Fruit fly (Drosophila melanogaster): ENCODE measurements around the gene CG42613.

CG42613 gene

dm6 chr3R:18980863-18981536, 52.0 kb downstream of the CG42613 start, which contains the start of the genes dnk and Smu1 (continued):
- peak; percentile 71 for TF ChIP-seq cg (GFP tag; optimal IDR thresholded peaks at IDR 0.05)
- TF ChIP-seq pzg (GFP tag; optimal IDR thresholded peaks at IDR 0.05) = peak; percentile 23
- TF ChIP-seq Deaf1 (tag; optimal IDR thresholded peaks at IDR 0.05) = no peak
- TF ChIP-seq tio (GFP tag; optimal IDR thresholded peaks at IDR 0.05) = no peak
- TF ChIP-seq CG13287 (GFP tag; IDR thresholded peaks at IDR 0.05; ENCODE audit: partially characterized antibody) = peak; percentile 56
- no peak for TF ChIP-seq oc (tag; optimal IDR thresholded peaks at IDR 0.05)
- no peak for TF ChIP-seq Taf1 (GFP tag; IDR thresholded peaks at IDR 0.05)
- TF ChIP-seq sqz (GFP tag; optimal IDR thresholded peaks at IDR 0.05) = peak; percentile 65
- no peak for TF ChIP-seq Mrtf (GFP tag; IDR thresholded peaks at IDR 0.05)
- TF ChIP-seq Opbp (GFP tag; IDR thresholded peaks at IDR 0.05; ENCODE audit: partially characterized antibody) = peak; percentile 18; the same call in 1 of the 3 replicates
- no peak for TF ChIP-seq CG14441 (GFP tag; IDR thresholded peaks at IDR 0.05)
- TF ChIP-seq CG11504 (tag; optimal IDR thresholded peaks at IDR 0.05) = no peak
- TF ChIP-seq Kr (GFP tag; optimal IDR thresholded peaks at IDR 0.05) = no peak
- no peak for TF ChIP-seq maf-S (GFP tag; optimal IDR thresholded peaks at IDR 0.05)
- no peak for TF ChIP-seq CG11398 (GFP tag; optimal IDR thresholded peaks at IDR 0.05)
- no peak for TF ChIP-seq so (GFP tag; IDR thresholded peaks at IDR 0.05)
- no peak for TF ChIP-seq tgo (GFP tag; IDR thresholded peaks at IDR 0.05)
- TF ChIP-seq YL-1 (GFP tag; optimal IDR thresholded peaks at IDR 0.05) = peak; percentile 25
- TF ChIP-seq Rfx (GFP tag; IDR thresholded peaks at IDR 0.05) = no peak
- no peak for TF ChIP-seq jumu (GFP tag; optimal IDR thresholded peaks at IDR 0.05)
- TF ChIP-seq HLH3B (GFP tag; IDR thresholded peaks at IDR 0.05) = no peak
- TF ChIP-seq CG6689 (GFP tag; IDR thresholded peaks at IDR 0.05) = no peak
- TF ChIP-seq HmgZ (tag; optimal IDR thresholded peaks at IDR 0.05) = no peak
- no peak for TF ChIP-seq CG17802 (tag; optimal IDR thresholded peaks at IDR 0.05)
- TF ChIP-seq slou (GFP tag; optimal IDR thresholded peaks at IDR 0.05) = no peak
- TF ChIP-seq CG12219 (GFP tag; optimal IDR thresholded peaks at IDR 0.05) = no peak
- TF ChIP-seq dati (GFP tag; IDR thresholded peaks at IDR 0.05) = no peak
- TF ChIP-seq CG1603 (tag; optimal IDR thresholded peaks at IDR 0.05) = no peak
- TF ChIP-seq MBD-R2 (GFP tag; IDR thresholded peaks at IDR 0.05) = peak; percentile 66
- TF ChIP-seq sr (GFP tag; IDR thresholded peaks at IDR 0.05) = no peak
- TF ChIP-seq luna (GFP tag; optimal IDR thresholded peaks at IDR 0.05) = no peak
- no peak; the same call in 2 of the 3 replicates for TF ChIP-seq CG34224 (GFP tag; IDR thresholded peaks at IDR 0.05; ENCODE audit: partially characterized antibody)
- TF ChIP-seq CG11247 (GFP tag; IDR thresholded peaks at IDR 0.05) = no peak
- peak; percentile 15 for TF ChIP-seq CG6254 (GFP tag; optimal IDR thresholded peaks at IDR 0.05)
- no peak for TF ChIP-seq CG8281 (tag; optimal IDR thresholded peaks at IDR 0.05)
- no peak for TF ChIP-seq MESR4 (GFP tag; optimal IDR thresholded peaks at IDR 0.05)
- no peak for TF ChIP-seq nmo (GFP tag; optimal IDR thresholded peaks at IDR 0.05)
- peak; percentile 49 for TF ChIP-seq E2f2 (GFP tag; IDR thresholded peaks at IDR 0.05)
- no peak for TF ChIP-seq Scr (GFP tag; IDR thresholded peaks at IDR 0.05; ENCODE audit: partially characterized antibody)
- TF ChIP-seq stc (GFP tag; IDR thresholded peaks at IDR 0.05) = no peak
- TF ChIP-seq BEAF-32 (GFP tag; optimal IDR thresholded peaks at IDR 0.05) = peak; percentile 54
- TF ChIP-seq ap (GFP tag; IDR thresholded peaks at IDR 0.05) = no peak
- no peak for TF ChIP-seq CkIIα-i1 (GFP tag; IDR thresholded peaks at IDR 0.05)
- TF ChIP-seq gcm2 (GFP tag; optimal IDR thresholded peaks at IDR 0.05) = no peak
- TF ChIP-seq CG4854 (GFP tag; optimal IDR thresholded peaks at IDR 0.05) = no peak
- TF ChIP-seq dm (GFP tag; optimal IDR thresholded peaks at IDR 0.05) = no peak
- no peak for TF ChIP-seq vvl (GFP tag; IDR thresholded peaks at IDR 0.05)
- no peak for TF ChIP-seq Elba2 (GFP tag; optimal IDR thresholded peaks at IDR 0.05)
- no peak for TF ChIP-seq Spps (tag; optimal IDR thresholded peaks at IDR 0.05)
- no peak for TF ChIP-seq pb (GFP tag; optimal IDR thresholded peaks at IDR 0.05)
- TF ChIP-seq phol (tag; optimal IDR thresholded peaks at IDR 0.05) = peak; percentile 78
